Worm (Caenorhabditis elegans): Measurements from ENCODE around the gene ZK757.2.

- TF ChIP-seq T23F11.4 (GFP tag; optimal IDR thresholded peaks at IDR 0.05) (no peak), pqm-1 (tag; optimal IDR thresholded peaks at IDR 0.05) (no peak), tbx-7 (tag; optimal IDR thresholded peaks at IDR 0.05) (no peak), pag-3 (tag; optimal IDR thresholded peaks at IDR 0.05; ENCODE audit: borderline replicate concordance) (no peak), sox-4 (tag; optimal IDR thresholded peaks at IDR 0.05) (no peak), ceh-24 (tag; optimal IDR thresholded peaks at IDR 0.05) (no peak), pha-4 (tag; optimal IDR thresholded peaks at IDR 0.05) (no peak), unc-55 (GFP tag; optimal IDR thresholded peaks at IDR 0.05) (no peak), C38D4.7 (GFP tag; optimal IDR thresholded peaks at IDR 0.05) (no peak), ama-1 (optimal IDR thresholded peaks at IDR 0.05) (no peak), ceh-34 (tag; optimal IDR thresholded peaks at IDR 0.05) (no peak), zip-5 (tag; optimal IDR thresholded peaks at IDR 0.05) (no peak), tbx-2 (tag; optimal IDR thresholded peaks at IDR 0.05) (no peak)
Observed at ce11 chrIII:9905307-9905706, 26.6 kb upstream of the ZK757.2 start.

Measured in whole organism, late embryonic.